Fruit fly (Drosophila melanogaster): ENCODE results near the gene HisCl1.

The HisCl1 gene

dm6 chr3R:11786695-11787226 lies at the start of gene HisCl1, which contains the start of gene prd1:
Gene HisCl1, plus strand, starts transcription at chr3R:11787176.
Gene prd1, minus strand, starts transcription at chr3R:11787014.
- TF ChIP-seq CG8478 (optimal IDR thresholded peaks at IDR 0.05), result no peak
- TF ChIP-seq CTCF (optimal IDR thresholded peaks at IDR 0.05), result peak in 1 of 2 experiments; percentile 27

dm6 chr3R:11741730-11742203 lies 45.2 kb upstream of the HisCl1 start, which contains the start of the genes Blm and CG14722:
Gene Blm, minus strand, starts transcription at chr3R:11741783.
Gene CG14722, plus strand, starts transcription at chr3R:11741890.
- TF ChIP-seq CTCF (optimal IDR thresholded peaks at IDR 0.05) (no peak), CG8478 (optimal IDR thresholded peaks at IDR 0.05) (no peak)

- TF ChIP-seq CTCF (optimal IDR thresholded peaks at IDR 0.05) (no peak), CG8478 (optimal IDR thresholded peaks at IDR 0.05) (no peak)
Measured at dm6 chr3R:11749297-11750293, 37.4 kb upstream of the HisCl1 start, which contains the start of gene CG6923. Gene CG6923, minus strand, starts transcription at chr3R:11750029.

- TF ChIP-seq CTCF (optimal IDR thresholded peaks at IDR 0.05), result no peak
- TF ChIP-seq CG8478 (optimal IDR thresholded peaks at IDR 0.05), result no peak
Measured at dm6 chr3R:11750294-11750432, 36.8 kb upstream of the HisCl1 start, which contains the start of gene CG43062. Gene CG43062, plus strand, starts transcription at chr3R:11750333.

dm6 chr3R:11751756-11752155 lies 35.2 kb upstream of the HisCl1 start:
- TF ChIP-seq CTCF (optimal IDR thresholded peaks at IDR 0.05), result no peak
- TF ChIP-seq CG8478 (optimal IDR thresholded peaks at IDR 0.05), result no peak

dm6 chr3R:11756762-11757161 lies 30.2 kb upstream of the HisCl1 start:
- TF ChIP-seq CG8478 (optimal IDR thresholded peaks at IDR 0.05), result no peak
- TF ChIP-seq CTCF (optimal IDR thresholded peaks at IDR 0.05), result no peak

- TF ChIP-seq CTCF (optimal IDR thresholded peaks at IDR 0.05) (no peak), CG8478 (optimal IDR thresholded peaks at IDR 0.05) (no peak)
Measured at dm6 chr3R:11757197-11757856, 29.6 kb upstream of the HisCl1 start.

- no peak for TF ChIP-seq CG8478 (optimal IDR thresholded peaks at IDR 0.05)
Measured at dm6 chr3R:11758160-11758506, 28.8 kb upstream of the HisCl1 start.

- no peak for TF ChIP-seq CG8478 (optimal IDR thresholded peaks at IDR 0.05)
- no peak for TF ChIP-seq CTCF (optimal IDR thresholded peaks at IDR 0.05)
Measured at dm6 chr3R:11758507-11759184, 28.3 kb upstream of the HisCl1 start.

- no peak for TF ChIP-seq CTCF (optimal IDR thresholded peaks at IDR 0.05)
- no peak for TF ChIP-seq CG8478 (optimal IDR thresholded peaks at IDR 0.05)
Measured at dm6 chr3R:11759185-11759731, 27.7 kb upstream of the HisCl1 start.

dm6 chr3R:11759971-11760370 lies 27.0 kb upstream of the HisCl1 start:
- TF ChIP-seq CG8478 (optimal IDR thresholded peaks at IDR 0.05) (no peak), CTCF (optimal IDR thresholded peaks at IDR 0.05) (no peak)

dm6 chr3R:11760669-11761387 lies 26.1 kb upstream of the HisCl1 start:
- TF ChIP-seq CG8478 (optimal IDR thresholded peaks at IDR 0.05), result no peak
- TF ChIP-seq CTCF (optimal IDR thresholded peaks at IDR 0.05), result no peak

- TF ChIP-seq CTCF (optimal IDR thresholded peaks at IDR 0.05) (no peak), CG8478 (optimal IDR thresholded peaks at IDR 0.05) (no peak)
Measured at dm6 chr3R:11761718-11762117, 25.3 kb upstream of the HisCl1 start.

dm6 chr3R:11762500-11762899 lies 24.5 kb upstream of the HisCl1 start:
- TF ChIP-seq CTCF (optimal IDR thresholded peaks at IDR 0.05) (no peak), CG8478 (optimal IDR thresholded peaks at IDR 0.05) (no peak)

Data from S2 (cell line).